Fruit fly (Drosophila melanogaster): ENCODE measurements around the gene rost.

rost gene

dm6 chr2L:8989037-8989591, at the start of gene rost:
rost (minus strand) TSS chr2L:8989539.
- TF ChIP-seq CG3919 (GFP tag; optimal IDR thresholded peaks at IDR 0.05) (peak; percentile 9), Eip78C (GFP tag) (peak; percentile 67), CG6163 (GFP tag; IDR thresholded peaks at IDR 0.05) (no peak), CG6808 (GFP tag; optimal IDR thresholded peaks at IDR 0.05) (peak; percentile 1), vri (GFP tag; optimal IDR thresholded peaks at IDR 0.05) (peak; percentile 77), CG6854 (GFP tag; optimal IDR thresholded peaks at IDR 0.05) (peak; percentile 51), achi (GFP tag; optimal IDR thresholded peaks at IDR 0.05) (peak; percentile 10), acj6 (GFP tag; optimal IDR thresholded peaks at IDR 0.05) (no peak), ss (GFP tag; optimal IDR thresholded peaks at IDR 0.05) (peak in 1 of 2 experiments; percentile 59), Lpt (GFP tag; optimal IDR thresholded peaks at IDR 0.05) (peak; percentile 46), CG8319 (GFP tag; optimal IDR thresholded peaks at IDR 0.05) (no peak), Sox102F (GFP tag; optimal IDR thresholded peaks at IDR 0.05) (peak; percentile 26), CG10669 (GFP tag; optimal IDR thresholded peaks at IDR 0.05) (peak; percentile 3), Eip93F (GFP tag; optimal IDR thresholded peaks at IDR 0.05) (no peak), esn (GFP tag; optimal IDR thresholded peaks at IDR 0.05) (peak; percentile 17), Gug (GFP tag; IDR thresholded peaks at IDR 0.05) (no peak), CG1621 (tag; optimal IDR thresholded peaks at IDR 0.05) (peak; percentile 45), CG9139 (GFP tag; optimal IDR thresholded peaks at IDR 0.05) (peak; percentile 27), topi (GFP tag; optimal IDR thresholded peaks at IDR 0.05) (peak; percentile 26), CG6276 (GFP tag; optimal IDR thresholded peaks at IDR 0.05) (no peak), svp (GFP tag) (peak; percentile 86), CG8632 (GFP tag; optimal IDR thresholded peaks at IDR 0.05) (peak; percentile 6), spab (GFP tag; optimal IDR thresholded peaks at IDR 0.05) (peak; percentile 40)

- TF ChIP-seq CG3032 (tag; optimal IDR thresholded peaks at IDR 0.05) (no peak), lz (GFP tag; optimal IDR thresholded peaks at IDR 0.05) (no peak), CG34406 (GFP tag; optimal IDR thresholded peaks at IDR 0.05) (no peak), Eip78C (GFP tag) (no peak), CG1621 (tag; optimal IDR thresholded peaks at IDR 0.05) (no peak), CG6854 (GFP tag; optimal IDR thresholded peaks at IDR 0.05) (no peak), CG6792 (GFP tag; optimal IDR thresholded peaks at IDR 0.05) (no peak), CG11902 (GFP tag; optimal IDR thresholded peaks at IDR 0.05) (no peak), dac (GFP tag; optimal IDR thresholded peaks at IDR 0.05) (no peak), Smox (GFP tag; optimal IDR thresholded peaks at IDR 0.05) (no peak), CG15336 (GFP tag; IDR thresholded peaks at IDR 0.05) (no peak), fd85E (GFP tag; optimal IDR thresholded peaks at IDR 0.05) (no peak)
Observed at dm6 chr2L:9031736-9032135, 42.4 kb upstream of the rost start, which contains the start of gene CG9582. CG9582 (minus strand) TSS chr2L:9031836.

- no peak for TF ChIP-seq CG32006 (GFP tag; optimal IDR thresholded peaks at IDR 0.05)
- no peak for TF ChIP-seq svp (GFP tag)
- no peak for TF ChIP-seq Ets21C (GFP tag; optimal IDR thresholded peaks at IDR 0.05)
- TF ChIP-seq Hr4 (GFP tag; optimal IDR thresholded peaks at IDR 0.05): no peak
- no peak for TF ChIP-seq CG6163 (GFP tag; IDR thresholded peaks at IDR 0.05)
- no peak for TF ChIP-seq CG6276 (GFP tag; optimal IDR thresholded peaks at IDR 0.05)
- TF ChIP-seq CG16779 (tag; optimal IDR thresholded peaks at IDR 0.05): no peak
- TF ChIP-seq net (GFP tag; optimal IDR thresholded peaks at IDR 0.05): no peak
- TF ChIP-seq CG11294 (GFP tag; IDR thresholded peaks at IDR 0.05): no peak
- no peak for TF ChIP-seq Hr38 (GFP tag; optimal IDR thresholded peaks at IDR 0.05)
- TF ChIP-seq CG10631 (GFP tag; optimal IDR thresholded peaks at IDR 0.05): no peak
- no peak for TF ChIP-seq Smox (GFP tag; optimal IDR thresholded peaks at IDR 0.05)
- TF ChIP-seq topi (GFP tag; optimal IDR thresholded peaks at IDR 0.05): no peak
- TF ChIP-seq Sox14 (GFP tag; optimal IDR thresholded peaks at IDR 0.05): no peak
- TF ChIP-seq Eip75B (GFP tag; optimal IDR thresholded peaks at IDR 0.05): no peak
- no peak for TF ChIP-seq CG8632 (GFP tag; optimal IDR thresholded peaks at IDR 0.05)
- TF ChIP-seq ss (GFP tag; optimal IDR thresholded peaks at IDR 0.05): no peak
Observed at dm6 chr2L:9026157-9026556, 36.8 kb upstream of the rost start.

Measured in whole organism, prepupa.